Worm (Caenorhabditis elegans) whole organism, mixed stage, embryonic: ENCODE data around the gene F15D4.2.
A peak's percentile ranks its signal among the peaks of the same experiment; 100 is the strongest.

ENCODE experiments used
- M03D4.4 ChIP-seq: sonication (generic microtip); optimal IDR thresholded peaks from 2 replicates; lab custom pipeline; 2017; ENCODE audit warnings: mild to moderate bottlenecking, missing genetic modification characterization, missing compliant biosample characterization
- bed-3 ChIP-seq: fragments of 200-800 bp; sonication (Bioruptor generic); optimal IDR thresholded peaks from 3 replicates; lab custom pipeline; 2018; ENCODE audit warnings: mild to moderate bottlenecking, missing genetic modification characterization, moderate library complexity, missing compliant biosample characterization
- blmp-1 ChIP-seq: fragments of 150-350 bp; optimal IDR thresholded peaks from 2 replicates; lab custom pipeline; 2014; ENCODE audit warnings: missing biosample characterization, missing genetic modification characterization
- ceh-39 ChIP-seq: fragments of 150-350 bp; optimal IDR thresholded peaks from 2 replicates; lab custom pipeline; 2014; ENCODE audit warnings: missing biosample characterization, missing genetic modification characterization
- ceh-43 ChIP-seq: fragments of 200-800 bp; sonication (Bioruptor generic); optimal IDR thresholded peaks from 2 replicates; lab custom pipeline; 2018; ENCODE audit warnings: mild to moderate bottlenecking, missing genetic modification characterization, moderate library complexity, missing compliant biosample characterization
- ceh-83 ChIP-seq: fragments of 200-800 bp; sonication (Bioruptor generic); optimal IDR thresholded peaks from 2 replicates; lab custom pipeline; 2018; ENCODE audit warnings: mild to moderate bottlenecking, missing genetic modification characterization, missing compliant biosample characterization
- ces-1 ChIP-seq: fragments of 150-350 bp; optimal IDR thresholded peaks from 2 replicates; lab custom pipeline; 2014; ENCODE audit warnings: missing biosample characterization, missing genetic modification reagents, missing genetic modification characterization
- cnd-1 ChIP-seq: fragments of 200-800 bp; sonication (Bioruptor generic); optimal IDR thresholded peaks from 2 replicates; lab custom pipeline; 2018; ENCODE audit warnings: mild to moderate bottlenecking, missing genetic modification characterization, missing compliant biosample characterization
- drap-1 ChIP-seq: fragments of 200-800 bp; sonication (Bioruptor generic); optimal IDR thresholded peaks from 3 replicates; lab custom pipeline; 2018; ENCODE audit warnings: mild to moderate bottlenecking, missing genetic modification characterization, missing compliant biosample characterization
- elt-1 ChIP-seq: sonication (generic microtip); optimal IDR thresholded peaks from 2 replicates; lab custom pipeline; 2017; ENCODE audit warnings: missing genetic modification characterization, mild to moderate bottlenecking, missing compliant biosample characterization, antibody characterized with exemption, moderate library complexity, borderline replicate concordance; ENCODE audit not compliant: insufficient read depth
- elt-3 ChIP-seq: fragments of 150-350 bp; optimal IDR thresholded peaks from 2 replicates; lab custom pipeline; 2014; ENCODE audit warnings: missing biosample characterization, missing genetic modification characterization
- flh-1 ChIP-seq: fragments of 200-800 bp; sonication (Bioruptor generic); optimal IDR thresholded peaks from 2 replicates; lab custom pipeline; 2018; ENCODE audit warnings: mild to moderate bottlenecking, missing genetic modification characterization, moderate library complexity, missing compliant biosample characterization
- ham-2 ChIP-seq: fragments of 200-800 bp; sonication (Bioruptor generic); optimal IDR thresholded peaks from 2 replicates; lab custom pipeline; 2018; ENCODE audit warnings: mild to moderate bottlenecking, missing genetic modification characterization, missing compliant biosample characterization
- hlh-1 ChIP-seq: fragments of 150-350 bp; optimal IDR thresholded peaks from 2 replicates; lab custom pipeline; 2014; ENCODE audit warnings: missing biosample characterization, missing genetic modification reagents, missing genetic modification characterization
- lsy-2 ChIP-seq: fragments of 150-350 bp; optimal IDR thresholded peaks from 2 replicates; lab custom pipeline; 2014; ENCODE audit warnings: missing biosample characterization, missing genetic modification characterization
- mab-5 ChIP-seq: fragments of 150-350 bp; optimal IDR thresholded peaks from 2 replicates; lab custom pipeline; 2014; ENCODE audit warnings: missing biosample characterization, missing genetic modification characterization
- mep-1 ChIP-seq: fragments of 150-350 bp; optimal IDR thresholded peaks from 2 replicates; lab custom pipeline; 2017; ENCODE audit warnings: missing biosample characterization, missing genetic modification reagents, missing genetic modification characterization, inconsistent platforms
- mls-2 ChIP-seq: sonication (generic microtip); optimal IDR thresholded peaks from 2 replicates; lab custom pipeline; 2016; ENCODE audit warnings: mild to moderate bottlenecking, missing genetic modification characterization, moderate library complexity, missing compliant biosample characterization
- nhr-12 ChIP-seq: fragments of 150-350 bp; optimal IDR thresholded peaks from 2 replicates; lab custom pipeline; 2014; ENCODE audit warnings: missing biosample characterization, missing genetic modification characterization
- nhr-2 ChIP-seq: fragments of 150-350 bp; optimal IDR thresholded peaks from 2 replicates; lab custom pipeline; 2014; ENCODE audit warnings: missing biosample characterization, missing genetic modification characterization
- nhr-237 ChIP-seq: fragments of 150-350 bp; optimal IDR thresholded peaks from 2 replicates; lab custom pipeline; 2014; ENCODE audit warnings: missing biosample characterization, missing genetic modification characterization
- nhr-28 ChIP-seq: fragments of 150-350 bp; optimal IDR thresholded peaks from 2 replicates; lab custom pipeline; 2014; ENCODE audit warnings: missing biosample characterization, missing genetic modification characterization
- nhr-76 ChIP-seq: sonication (generic microtip); optimal IDR thresholded peaks from 2 replicates; lab custom pipeline; 2017; ENCODE audit warnings: missing biosample characterization, missing genetic modification characterization
- pha-4 ChIP-seq: fragments of 150-350 bp; optimal IDR thresholded peaks from 2 replicates; lab custom pipeline; 2018; ENCODE audit warnings: missing biosample characterization, missing genetic modification reagents, missing genetic modification characterization
- snpc-4 ChIP-seq: fragments of 150-350 bp; optimal IDR thresholded peaks from 2 replicates; lab custom pipeline; 2014; ENCODE audit warnings: missing biosample characterization, missing genetic modification characterization
- sptf-1 ChIP-seq: sonication (generic microtip); optimal IDR thresholded peaks from 2 replicates; lab custom pipeline; 2017; ENCODE audit warnings: mild to moderate bottlenecking, missing genetic modification characterization, moderate library complexity, missing compliant biosample characterization
- tbx-8 ChIP-seq: fragments of 200-800 bp; sonication (Bioruptor generic); optimal IDR thresholded peaks from 2 replicates; lab custom pipeline; 2018; ENCODE audit warnings: mild to moderate bottlenecking, missing genetic modification characterization, moderate library complexity, missing compliant biosample characterization
- unc-120 ChIP-seq: sonication (generic microtip); optimal IDR thresholded peaks from 2 replicates; lab custom pipeline; 2017; ENCODE audit warnings: missing genetic modification characterization, missing compliant biosample characterization; ENCODE audit not compliant: poor library complexity, severe bottlenecking
- unc-39 ChIP-seq: fragments of 150-350 bp; optimal IDR thresholded peaks from 2 replicates; lab custom pipeline; 2014; ENCODE audit warnings: missing biosample characterization, missing genetic modification characterization
- unc-62 ChIP-seq: fragments of 150-350 bp; optimal IDR thresholded peaks from 2 replicates; lab custom pipeline; 2014; ENCODE audit warnings: missing biosample characterization, missing genetic modification reagents, missing genetic modification characterization
- zip-8 ChIP-seq: fragments of 150-350 bp; optimal IDR thresholded peaks from 2 replicates; lab custom pipeline; 2014; ENCODE audit warnings: missing biosample characterization, missing genetic modification characterization

F15D4.2 gene

ce11 chrII:13190412-13190811, 25.5 kb upstream of the F15D4.2 start:
- no peak for TF ChIP-seq lsy-2 (tag; lab: Kevin White, UChicago)
- no peak for TF ChIP-seq nhr-2 (tag; lab: Kevin White, UChicago)
- TF ChIP-seq nhr-76 (tag; lab: Kevin White, UChicago) = no peak
- no peak for TF ChIP-seq drap-1
- TF ChIP-seq M03D4.4 (tag; lab: Kevin White, UChicago) = no peak
- TF ChIP-seq unc-62 (GFP tag; lab: Kevin White, UChicago) = no peak
- TF ChIP-seq sptf-1 (tag; lab: Kevin White, UChicago) = no peak
- TF ChIP-seq bed-3 (GFP tag; lab: Kevin White, UChicago) = no peak
- no peak for TF ChIP-seq pha-4 (tag; lab: Kevin White, UChicago)
- no peak for TF ChIP-seq nhr-28 (tag; lab: Kevin White, UChicago)
- TF ChIP-seq elt-3 = no peak
- no peak for TF ChIP-seq tbx-8
- TF ChIP-seq nhr-12 (tag; lab: Kevin White, UChicago) = no peak
- TF ChIP-seq unc-39 (tag; lab: Kevin White, UChicago) = no peak
- no peak for TF ChIP-seq mab-5
- no peak for TF ChIP-seq mls-2 (tag; lab: Kevin White, UChicago)
- no peak for TF ChIP-seq unc-120 (tag; lab: Kevin White, UChicago)
- no peak for TF ChIP-seq nhr-237 (tag; lab: Kevin White, UChicago)
- no peak for TF ChIP-seq ces-1
- TF ChIP-seq cnd-1 (tag; lab: Kevin White, UChicago) = no peak

- TF ChIP-seq flh-1 (no peak), ceh-43 (GFP tag; lab: Kevin White, UChicago) (no peak), ham-2 (GFP tag; lab: Kevin White, UChicago) (no peak)
- TF ChIP-seq, all 35 proteins: peak for 0
Observed at ce11 chrII:13193563-13194103, 22.3 kb upstream of the F15D4.2 start.

ce11 chrII:13195163-13195562, 20.7 kb upstream of the F15D4.2 start, which contains the start of gene lec-1:
TSS of gene lec-1 (plus strand) at chrII:13195549.
- TF ChIP-seq bed-3 (GFP tag; lab: Kevin White, UChicago) = no peak
- no peak for TF ChIP-seq cnd-1 (tag; lab: Kevin White, UChicago)
- peak; percentile 76 for TF ChIP-seq ces-1
- TF ChIP-seq ceh-83 (GFP tag; lab: Kevin White, UChicago) = no peak
- no peak for TF ChIP-seq elt-3
- TF ChIP-seq M03D4.4 (tag; lab: Kevin White, UChicago) = no peak
- peak; percentile 50 for TF ChIP-seq mep-1 (tag; lab: Kevin White, UChicago)
- TF ChIP-seq hlh-1 (tag; lab: Kevin White, UChicago) = peak; percentile 69
- TF ChIP-seq unc-39 (tag; lab: Kevin White, UChicago) = no peak
- no peak for TF ChIP-seq nhr-12 (tag; lab: Kevin White, UChicago)
- peak; percentile 36 for TF ChIP-seq nhr-237 (tag; lab: Kevin White, UChicago)
- no peak for TF ChIP-seq nhr-76 (tag; lab: Kevin White, UChicago)
- TF ChIP-seq mab-5 = no peak
- TF ChIP-seq pha-4 (tag; lab: Kevin White, UChicago) = peak; percentile 96
- TF ChIP-seq nhr-2 (tag; lab: Kevin White, UChicago) = no peak
- TF ChIP-seq elt-1 (tag; lab: Kevin White, UChicago) = no peak
- peak; percentile 89 for TF ChIP-seq unc-62 (GFP tag; lab: Kevin White, UChicago)
- no peak for TF ChIP-seq lsy-2 (tag; lab: Kevin White, UChicago)
- no peak for TF ChIP-seq sptf-1 (tag; lab: Kevin White, UChicago)
- peak; percentile 68 for TF ChIP-seq unc-120 (tag; lab: Kevin White, UChicago)
- no peak for TF ChIP-seq nhr-28 (tag; lab: Kevin White, UChicago)
- no peak for TF ChIP-seq ceh-39 (tag; lab: Kevin White, UChicago)

- TF ChIP-seq drap-1 (no peak), mls-2 (tag; lab: Kevin White, UChicago) (no peak), unc-62 (GFP tag; lab: Kevin White, UChicago) (no peak), sptf-1 (tag; lab: Kevin White, UChicago) (no peak), nhr-237 (tag; lab: Kevin White, UChicago) (no peak), snpc-4 (tag; lab: Kevin White, UChicago) (no peak), pha-4 (tag; lab: Kevin White, UChicago) (no peak), zip-8 (tag; lab: Kevin White, UChicago) (no peak), elt-1 (tag; lab: Kevin White, UChicago) (no peak), blmp-1 (tag; lab: Kevin White, UChicago) (no peak), hlh-1 (tag; lab: Kevin White, UChicago) (no peak)
Observed at ce11 chrII:13195706-13196417, 20.0 kb upstream of the F15D4.2 start.
